Fruit fly (Drosophila melanogaster): ENCODE data around the gene CG7133.

The CG7133 gene

DNA sequence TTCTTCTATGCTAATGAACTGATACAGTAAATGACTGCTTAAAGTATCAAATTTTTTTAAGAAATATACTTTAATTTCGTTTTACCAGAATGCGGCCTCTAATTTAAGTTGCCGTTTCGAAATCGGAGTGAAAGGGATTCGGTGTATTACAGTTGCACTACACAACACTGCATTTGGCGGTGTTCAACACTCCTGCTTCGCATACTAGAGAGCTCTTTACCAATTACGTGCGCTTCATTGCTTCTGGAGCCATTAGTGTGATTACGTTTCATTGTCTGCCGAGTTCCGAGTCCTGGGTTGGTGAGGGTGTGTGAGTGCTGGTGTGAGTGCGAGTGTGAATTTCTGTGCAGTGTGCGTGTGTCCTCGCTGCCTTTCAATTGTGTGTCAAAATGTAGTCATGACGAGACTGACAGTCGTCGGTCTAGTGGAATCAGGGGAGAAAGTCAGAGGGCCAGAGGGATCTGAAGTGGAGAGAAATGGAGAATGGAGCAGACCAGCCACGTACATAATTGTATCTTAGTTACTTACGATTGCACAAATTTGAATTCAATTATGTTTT lies 20.1 kb upstream of the CG7133 start (continued):
- peak; percentile 18; the same call in 1 of the 2 replicates for TF ChIP-seq amos (GFP tag; IDR thresholded peaks at IDR 0.05; ENCODE audit: partially characterized antibody)
- TF ChIP-seq CG10267 (tag; optimal IDR thresholded peaks at IDR 0.05), result peak; percentile 35
- TF ChIP-seq ind (GFP tag; optimal IDR thresholded peaks at IDR 0.05), result no peak
- no peak for TF ChIP-seq gem (tag; optimal IDR thresholded peaks at IDR 0.05)
- no peak for TF ChIP-seq CG11696 (GFP tag; IDR thresholded peaks at IDR 0.05)
- no peak for TF ChIP-seq zfh2 (GFP tag; optimal IDR thresholded peaks at IDR 0.05)
- TF ChIP-seq mirr (GFP tag; optimal IDR thresholded peaks at IDR 0.05), result no peak
- no peak for TF ChIP-seq pzg (GFP tag; optimal IDR thresholded peaks at IDR 0.05)
- TF ChIP-seq D19A (tag; optimal IDR thresholded peaks at IDR 0.05), result peak; percentile 3
- TF ChIP-seq CG30431 (GFP tag; optimal IDR thresholded peaks at IDR 0.05), result no peak
- TF ChIP-seq CG4820 (GFP tag; optimal IDR thresholded peaks at IDR 0.05), result no peak
- TF ChIP-seq CG6791 (GFP tag; IDR thresholded peaks at IDR 0.05; ENCODE audit: partially characterized antibody), result peak; percentile 23; the same call in 1 of the 3 replicates
- TF ChIP-seq Elba2 (GFP tag; optimal IDR thresholded peaks at IDR 0.05), result no peak
- no peak for TF ChIP-seq insv (GFP tag; optimal IDR thresholded peaks at IDR 0.05)
- TF ChIP-seq ssp (GFP tag; IDR thresholded peaks at IDR 0.05), result no peak
- peak; percentile 60 for TF ChIP-seq nerfin-1 (tag; optimal IDR thresholded peaks at IDR 0.05)
- TF ChIP-seq Camta (GFP tag; optimal IDR thresholded peaks at IDR 0.05), result no peak
- TF ChIP-seq gfzf (GFP tag; optimal IDR thresholded peaks at IDR 0.05), result no peak
- peak; percentile 45 for TF ChIP-seq sens (GFP tag)
- TF ChIP-seq ara (GFP tag; IDR thresholded peaks at IDR 0.05), result no peak
- no peak for TF ChIP-seq ewg (GFP tag; optimal IDR thresholded peaks at IDR 0.05)

DNA sequence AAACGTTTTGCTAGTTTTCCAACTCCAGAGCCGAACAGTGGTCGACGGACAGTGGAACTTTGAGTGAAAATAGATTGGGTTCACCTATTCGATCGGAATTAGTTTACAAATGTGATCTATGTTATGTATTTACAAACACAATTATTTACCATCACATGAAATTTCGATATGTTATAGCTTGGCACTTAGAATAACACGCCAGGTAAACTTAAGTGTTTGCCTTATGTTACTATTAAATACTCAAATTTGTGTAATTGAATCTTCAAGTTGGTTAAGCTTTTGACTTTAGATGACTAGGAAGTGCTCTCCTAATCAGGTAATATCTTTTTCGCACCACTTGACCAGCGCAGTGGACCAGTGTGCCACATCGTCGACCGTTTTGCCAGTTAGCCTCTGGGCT lies 17.0 kb upstream of the CG7133 start:
- no peak for TF ChIP-seq Ets97D (GFP tag; optimal IDR thresholded peaks at IDR 0.05)
- no peak for TF ChIP-seq CG7745 (tag; optimal IDR thresholded peaks at IDR 0.05)
- TF ChIP-seq CG9437 (GFP tag; optimal IDR thresholded peaks at IDR 0.05), result no peak
- TF ChIP-seq sim (GFP tag; IDR thresholded peaks at IDR 0.05), result no peak
- no peak for TF ChIP-seq Awh (GFP tag; IDR thresholded peaks at IDR 0.05)
- TF ChIP-seq CG2116 (GFP tag; optimal IDR thresholded peaks at IDR 0.05), result no peak
- TF ChIP-seq sens (GFP tag), result peak; percentile 70
- TF ChIP-seq Med (GFP tag), result peak; percentile 4
- no peak for TF ChIP-seq zfh1 (GFP tag; IDR thresholded peaks at IDR 0.05)
- no peak for TF ChIP-seq CG5245 (GFP tag; optimal IDR thresholded peaks at IDR 0.05)
- no peak for TF ChIP-seq ATbp (GFP tag; optimal IDR thresholded peaks at IDR 0.05)

DNA sequence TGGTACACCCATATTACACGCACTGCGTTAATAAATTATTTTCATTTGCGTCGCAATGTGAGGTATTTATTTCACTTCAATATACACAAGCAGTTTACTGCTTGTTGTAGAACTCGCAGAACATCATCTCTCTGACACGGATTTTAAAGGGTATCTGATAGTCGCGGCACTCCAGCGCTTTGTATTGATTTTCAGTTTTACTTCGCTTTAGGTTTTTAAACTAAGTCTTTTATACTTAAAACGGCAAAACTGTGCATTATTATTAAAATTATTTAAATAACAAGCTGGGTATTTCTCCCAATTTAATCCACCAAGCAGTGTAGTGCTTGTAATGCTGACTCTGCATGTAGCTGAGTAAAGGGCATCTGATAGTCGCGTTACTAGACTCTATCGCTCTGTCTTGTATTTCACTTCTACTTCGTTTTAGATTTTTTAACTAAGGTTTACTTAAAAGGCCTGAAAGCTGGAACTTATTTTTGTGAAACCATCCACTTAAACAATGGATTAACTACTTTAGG lies 8.9 kb upstream of the CG7133 start:
- TF ChIP-seq chif (GFP tag; optimal IDR thresholded peaks at IDR 0.05), result no peak
- peak; percentile 56 for TF ChIP-seq Ets65A (GFP tag)
- TF ChIP-seq CG16813 (GFP tag; IDR thresholded peaks at IDR 0.05; ENCODE audit: partially characterized antibody), result peak; percentile 73
- peak; percentile 51; the same call in 1 of the 3 replicates for TF ChIP-seq CG6791 (GFP tag; IDR thresholded peaks at IDR 0.05; ENCODE audit: partially characterized antibody)
- no peak for TF ChIP-seq usp (GFP tag; optimal IDR thresholded peaks at IDR 0.05)
- TF ChIP-seq D19A (tag; optimal IDR thresholded peaks at IDR 0.05), result peak; percentile 53
- TF ChIP-seq CG14860 (GFP tag; IDR thresholded peaks at IDR 0.05; ENCODE audit: partially characterized antibody), result peak; percentile 22; the same call in 1 of the 3 replicates
- TF ChIP-seq CG4707 (GFP tag; optimal IDR thresholded peaks at IDR 0.05), result no peak
- TF ChIP-seq Dfd (GFP tag; optimal IDR thresholded peaks at IDR 0.05), result peak in 1 of 2 experiments; percentile 28
- TF ChIP-seq HLH4C (GFP tag; IDR thresholded peaks at IDR 0.05; ENCODE audit: partially characterized antibody), result peak; percentile 46; the same call in 1 of the 3 replicates
- no peak for TF ChIP-seq CG17829 (tag; optimal IDR thresholded peaks at IDR 0.05)
- TF ChIP-seq CG7963 (GFP tag; IDR thresholded peaks at IDR 0.05; ENCODE audit: partially characterized antibody), result 0 out of 3 replicates have a peak, but pooled peaks have one; percentile 20
- TF ChIP-seq nerfin-2 (GFP tag; IDR thresholded peaks at IDR 0.05; ENCODE audit: partially characterized antibody), result 0 out of 2 replicates have a peak, but pooled peaks have one; percentile 41
- TF ChIP-seq CG31365 (tag; optimal IDR thresholded peaks at IDR 0.05), result no peak

All from whole organism, embryonic.